Worm (Caenorhabditis elegans) whole organism, late embryonic: ENCODE data around the gene srsx-35.

Experiments used
- C38D4.7 ChIP-seq: fragments of 200-800 bp; sonication (Bioruptor generic); optimal IDR thresholded peaks from 2 replicates; lab custom pipeline; 2018; ENCODE audit warnings: mild to moderate bottlenecking, missing genetic modification characterization, moderate library complexity, missing compliant biosample characterization
- F13H6.1 ChIP-seq: sonication (generic microtip); optimal IDR thresholded peaks from 2 replicates; lab custom pipeline; 2016; ENCODE audit warnings: missing genetic modification characterization, missing compliant biosample characterization
- K02D7.2 ChIP-seq: sonication (generic microtip); optimal IDR thresholded peaks from 2 replicates; lab custom pipeline; 2017; ENCODE audit warnings: mild to moderate bottlenecking, missing genetic modification characterization, missing compliant biosample characterization
- T23F11.4 ChIP-seq: fragments of 200-800 bp; sonication (Bioruptor generic); optimal IDR thresholded peaks from 2 replicates; lab custom pipeline; 2018; ENCODE audit warnings: mild to moderate bottlenecking, missing genetic modification characterization, missing compliant biosample characterization
- ahr-1 ChIP-seq: sonication (generic microtip); optimal IDR thresholded peaks from 2 replicates; lab custom pipeline; 2016; ENCODE audit warnings: missing genetic modification characterization, missing compliant biosample characterization
- ama-1 ChIP-seq: fragments of 150-350 bp; optimal IDR thresholded peaks from 2 replicates; lab custom pipeline; 2014
- ceh-2 ChIP-seq: sonication (generic microtip); optimal IDR thresholded peaks from 2 replicates; lab custom pipeline; 2016; ENCODE audit warnings: missing genotype, missing genetic modification characterization, missing compliant biosample characterization
- ceh-22 ChIP-seq: sonication (generic microtip); optimal IDR thresholded peaks from 2 replicates; lab custom pipeline; 2017; ENCODE audit warnings: missing biosample characterization, missing genetic modification characterization
- ceh-24 ChIP-seq: sonication (generic microtip); optimal IDR thresholded peaks from 2 replicates; lab custom pipeline; 2016; ENCODE audit warnings: mild to moderate bottlenecking, missing genetic modification characterization, missing compliant biosample characterization
- ceh-34 ChIP-seq: sonication (generic microtip); optimal IDR thresholded peaks from 2 replicates; lab custom pipeline; 2016; ENCODE audit warnings: mild to moderate bottlenecking, missing genetic modification characterization, missing compliant biosample characterization
- ceh-48 ChIP-seq: sonication (generic microtip); optimal IDR thresholded peaks from 2 replicates; lab custom pipeline; 2016; ENCODE audit warnings: missing genetic modification characterization, inconsistent platforms, missing compliant biosample characterization
- ceh-6 ChIP-seq: fragments of 200-800 bp; sonication (Bioruptor generic); optimal IDR thresholded peaks from 2 replicates; lab custom pipeline; 2018; ENCODE audit warnings: mild to moderate bottlenecking, missing genetic modification characterization, missing compliant biosample characterization
- che-1 ChIP-seq: sonication (generic microtip); optimal IDR thresholded peaks from 2 replicates; lab custom pipeline; 2016; ENCODE audit warnings: mild to moderate bottlenecking, missing genetic modification characterization, missing compliant biosample characterization
- dmd-4 ChIP-seq: sonication (generic microtip); optimal IDR thresholded peaks from 2 replicates; lab custom pipeline; 2016; ENCODE audit warnings: borderline replicate concordance, missing genetic modification characterization, missing compliant biosample characterization
- elt-2 ChIP-seq: sonication (generic microtip); optimal IDR thresholded peaks from 2 replicates; lab custom pipeline; 2016; ENCODE audit warnings: missing genetic modification reagents, missing genetic modification characterization, missing compliant biosample characterization
- ets-4 ChIP-seq: sonication (generic microtip); optimal IDR thresholded peaks from 2 replicates; lab custom pipeline; 2016; ENCODE audit warnings: missing genetic modification characterization, missing compliant biosample characterization
- eyg-1 ChIP-seq: sonication (generic microtip); optimal IDR thresholded peaks from 2 replicates; lab custom pipeline; 2016; ENCODE audit warnings: missing genotype, missing genetic modification characterization, missing compliant biosample characterization
- fkh-10 ChIP-seq: fragments of 150-350 bp; optimal IDR thresholded peaks from 2 replicates; lab custom pipeline; 2014; ENCODE audit warnings: missing biosample characterization, missing genetic modification reagents, missing genetic modification characterization
- fkh-6 ChIP-seq: sonication (generic microtip); optimal IDR thresholded peaks from 2 replicates; lab custom pipeline; 2016; ENCODE audit warnings: missing genetic modification characterization, missing compliant biosample characterization
- gmeb-2 ChIP-seq: sonication (generic microtip); optimal IDR thresholded peaks from 2 replicates; lab custom pipeline; 2016; ENCODE audit warnings: missing genetic modification characterization, inconsistent platforms, missing compliant biosample characterization
- hlh-13 ChIP-seq: fragments of 200-800 bp; sonication (Bioruptor generic); optimal IDR thresholded peaks from 2 replicates; lab custom pipeline; 2018; ENCODE audit warnings: mild to moderate bottlenecking, missing genetic modification characterization, missing compliant biosample characterization
- hlh-15 ChIP-seq: sonication (generic microtip); optimal IDR thresholded peaks from 2 replicates; lab custom pipeline; 2016; ENCODE audit warnings: missing genetic modification characterization, missing compliant biosample characterization
- hlh-6 ChIP-seq: sonication (generic microtip); optimal IDR thresholded peaks from 2 replicates; lab custom pipeline; 2016; ENCODE audit warnings: missing genotype, missing genetic modification characterization, missing compliant biosample characterization
- lin-11 ChIP-seq: fragments of 200-800 bp; sonication (Bioruptor generic); optimal IDR thresholded peaks from 2 replicates; lab custom pipeline; 2018; ENCODE audit warnings: mild to moderate bottlenecking, missing genetic modification characterization, missing compliant biosample characterization
- madf-2 ChIP-seq: sonication (generic microtip); optimal IDR thresholded peaks from 2 replicates; lab custom pipeline; 2017; ENCODE audit warnings: missing genetic modification characterization, missing compliant biosample characterization
- mec-3 ChIP-seq: sonication (generic microtip); optimal IDR thresholded peaks from 2 replicates; lab custom pipeline; 2016; ENCODE audit warnings: borderline replicate concordance, missing genetic modification characterization, missing compliant biosample characterization
- nhr-232 ChIP-seq: sonication (generic microtip); optimal IDR thresholded peaks from 2 replicates; lab custom pipeline; 2016; ENCODE audit warnings: missing genetic modification characterization, missing compliant biosample characterization
- npax-4 ChIP-seq: sonication (generic microtip); optimal IDR thresholded peaks from 2 replicates; lab custom pipeline; 2016; ENCODE audit warnings: missing genetic modification characterization, missing compliant biosample characterization
- odd-2 ChIP-seq: sonication (generic microtip); optimal IDR thresholded peaks from 2 replicates; lab custom pipeline; 2017; ENCODE audit warnings: antibody characterized with exemption, mild to moderate bottlenecking, missing genetic modification characterization, missing compliant biosample characterization
- pag-3 ChIP-seq: sonication (generic microtip); optimal IDR thresholded peaks from 2 replicates; lab custom pipeline; 2016; ENCODE audit warnings: missing compliant biosample characterization, missing genetic modification characterization, borderline replicate concordance
- pat-9 ChIP-seq: fragments of 200-800 bp; sonication (Bioruptor generic); optimal IDR thresholded peaks from 2 replicates; lab custom pipeline; 2018; ENCODE audit warnings: mild to moderate bottlenecking, missing genetic modification characterization, moderate library complexity, missing compliant biosample characterization
- pha-4 ChIP-seq: fragments of 150-350 bp; optimal IDR thresholded peaks from 2 replicates; lab custom pipeline; 2018; ENCODE audit warnings: missing biosample characterization, missing genetic modification reagents, missing genetic modification characterization
- pros-1 ChIP-seq: fragments of 150-350 bp; optimal IDR thresholded peaks from 2 replicates; lab custom pipeline; 2014; ENCODE audit warnings: missing biosample characterization, missing genetic modification reagents, missing genetic modification characterization
- ref-2 ChIP-seq: sonication (generic microtip); optimal IDR thresholded peaks from 2 replicates; lab custom pipeline; 2016; ENCODE audit warnings: missing genetic modification characterization, missing compliant biosample characterization
- rnt-1 ChIP-seq: sonication (generic microtip); optimal IDR thresholded peaks from 2 replicates; lab custom pipeline; 2016; ENCODE audit warnings: missing genetic modification characterization, missing compliant biosample characterization
- sdc-2 ChIP-seq: sonication (generic microtip); optimal IDR thresholded peaks from 2 replicates; lab custom pipeline; 2016; ENCODE audit warnings: missing genotype, missing genetic modification characterization, missing compliant biosample characterization
- sox-4 ChIP-seq: sonication (generic microtip); optimal IDR thresholded peaks from 2 replicates; lab custom pipeline; 2017; ENCODE audit warnings: mild to moderate bottlenecking, missing genetic modification characterization, inconsistent platforms, missing compliant biosample characterization
- syd-9 ChIP-seq: sonication (generic microtip); optimal IDR thresholded peaks from 2 replicates; lab custom pipeline; 2016; ENCODE audit warnings: mild to moderate bottlenecking, missing genetic modification characterization, moderate library complexity, missing compliant biosample characterization
- ttx-3 ChIP-seq: sonication (generic microtip); optimal IDR thresholded peaks from 2 replicates; lab custom pipeline; 2016; ENCODE audit warnings: missing genetic modification reagents, missing genetic modification characterization, missing compliant biosample characterization
- unc-3 ChIP-seq, 2 experiments: fragments of 200-800 bp in 1 of 2; sonication (Bioruptor generic) in 1 of 2; sonication (generic microtip) in 1 of 2; conservative IDR thresholded peaks in 1 of 2; optimal IDR thresholded peaks in 1 of 2; 2 replicates each; pipeline versions ENCODE4 v1.3.6 to Lab custom; 2016 to 2022; ENCODE audit warnings: missing compliant biosample characterization in 2 of 2, missing genetic modification characterization in 2 of 2, missing genetic modification reagents in 1 of 2
- unc-42 ChIP-seq: sonication (generic microtip); optimal IDR thresholded peaks from 2 replicates; lab custom pipeline; 2016; ENCODE audit warnings: missing genotype, missing genetic modification characterization, missing compliant biosample characterization
- unc-55 ChIP-seq: sonication (generic microtip); optimal IDR thresholded peaks from 2 replicates; lab custom pipeline; 2017; ENCODE audit warnings: missing biosample characterization, missing genetic modification reagents, missing genetic modification characterization
- ztf-16 ChIP-seq: sonication (generic microtip); optimal IDR thresholded peaks from 2 replicates; lab custom pipeline; 2017; ENCODE audit warnings: missing genetic modification characterization, missing compliant biosample characterization

Gene srsx-35

DNA sequence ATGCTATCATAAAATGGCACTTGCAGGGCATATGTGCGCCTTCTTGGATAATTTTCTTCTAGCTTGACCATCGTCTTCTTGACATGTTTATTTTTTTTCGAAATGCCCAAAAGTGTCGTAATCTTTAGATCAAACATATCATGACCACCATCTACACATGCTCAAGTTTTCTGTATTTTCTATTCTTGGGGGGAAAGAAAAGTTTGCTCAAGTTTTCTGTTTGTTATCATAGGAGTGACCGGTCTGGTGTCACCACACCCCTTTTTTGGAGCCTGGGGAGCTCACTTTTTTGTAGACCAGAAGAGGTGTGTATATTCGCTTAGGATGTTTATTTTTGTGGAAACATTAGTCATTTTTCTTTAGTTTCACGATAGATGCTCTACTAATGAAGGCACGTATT, 4.2 kb downstream of the srsx-35 start, which contains the start of gene klf-2:
Gene klf-2, plus strand, starts transcription at position 301 of the 400 bp plus-strand sequence.
- TF ChIP-seq pag-3 (tag; lab: Kevin White, UChicago) (no peak), rnt-1 (tag; lab: Kevin White, UChicago) (no peak), syd-9 (no peak), lin-11 (no peak), hlh-6 (tag; lab: Kevin White, UChicago) (no peak), fkh-10 (no peak), K02D7.2 (tag; lab: Kevin White, UChicago) (no peak), che-1 (tag; lab: Kevin White, UChicago) (no peak), ttx-3 (tag; lab: Kevin White, UChicago) (no peak), sdc-2 (tag; lab: Kevin White, UChicago) (no peak), pros-1 (tag; lab: Kevin White, UChicago) (no peak), T23F11.4 (GFP tag; lab: Kevin White, UChicago) (no peak)

DNA sequence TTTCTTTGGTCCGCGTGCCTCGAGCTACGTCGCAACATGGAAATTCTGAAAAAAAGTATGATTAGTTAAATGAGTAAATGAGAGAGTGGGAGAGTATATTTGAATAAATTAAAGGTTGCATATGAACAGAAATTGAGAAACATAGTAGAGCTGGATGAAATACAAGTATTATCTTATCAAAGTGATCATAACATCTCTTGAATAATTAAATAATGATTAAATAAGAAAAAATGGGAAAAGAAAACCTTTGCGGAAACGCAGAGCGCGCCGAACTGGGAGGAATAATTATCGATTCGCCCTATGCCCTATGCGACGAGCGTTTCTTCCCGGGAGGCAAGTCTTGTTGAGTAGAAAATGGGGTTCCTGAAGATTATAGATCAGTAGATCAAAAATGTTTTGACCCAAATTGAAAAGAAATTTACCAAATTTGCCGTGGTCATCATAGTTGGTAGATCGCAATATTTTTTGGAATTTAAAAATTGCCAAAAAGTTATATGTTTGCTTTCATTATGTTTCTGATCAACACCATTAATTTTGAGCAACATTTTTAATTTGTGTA, 8.3 kb downstream of the srsx-35 start, which contains the start of gene F53F8.3:
Gene F53F8.3, minus strand, starts transcription at position 51 of the 559 bp plus-strand sequence.
- TF ChIP-seq lin-11: no peak
- no peak for TF ChIP-seq gmeb-2 (tag; lab: Kevin White, UChicago)
- TF ChIP-seq hlh-13 (GFP tag; lab: Kevin White, UChicago): no peak
- no peak for TF ChIP-seq dmd-4
- no peak for TF ChIP-seq pat-9
- no peak for TF ChIP-seq che-1 (tag; lab: Kevin White, UChicago)
- TF ChIP-seq pros-1 (tag; lab: Kevin White, UChicago): no peak

ce11 chrV:20691585-20691984, 10.4 kb downstream of the srsx-35 start, which contains the start of gene F53F8.4:
F53F8.4 (minus strand) TSS chrV:20691685.
- TF ChIP-seq hlh-15 (tag; lab: Kevin White, UChicago): no peak
- TF ChIP-seq npax-4 (tag; lab: Kevin White, UChicago): no peak
- TF ChIP-seq F13H6.1 (tag; lab: Kevin White, UChicago): no peak
- TF ChIP-seq K02D7.2 (tag; lab: Kevin White, UChicago): no peak
- no peak for TF ChIP-seq elt-2 (tag; lab: Kevin White, UChicago)

DNA sequence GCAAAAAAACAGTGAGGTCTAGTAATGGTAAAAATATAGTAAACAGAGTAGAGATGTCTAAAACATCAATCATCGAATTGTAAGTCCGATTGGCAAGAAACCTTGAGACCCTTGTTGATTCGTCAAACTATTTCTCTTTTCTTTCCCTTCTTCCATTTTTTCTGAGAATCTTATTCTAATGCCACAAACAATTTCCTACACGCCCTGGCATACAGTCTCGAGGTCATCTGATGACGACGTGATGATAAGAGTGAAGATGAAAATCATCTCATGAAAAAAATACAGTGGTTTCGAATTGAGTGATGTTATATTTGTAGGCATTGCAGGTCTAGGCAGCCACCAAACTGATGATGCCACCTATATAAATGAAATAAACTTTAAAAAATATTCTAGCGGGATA, 11.7 kb downstream of the srsx-35 start:
- TF ChIP-seq ztf-16 (tag; lab: Kevin White, UChicago) (no peak), pros-1 (tag; lab: Kevin White, UChicago) (no peak), sox-4 (tag; lab: Kevin White, UChicago) (no peak), fkh-6 (tag; lab: Kevin White, UChicago) (no peak)
- TF ChIP-seq, all 69 proteins: peak for 0

DNA sequence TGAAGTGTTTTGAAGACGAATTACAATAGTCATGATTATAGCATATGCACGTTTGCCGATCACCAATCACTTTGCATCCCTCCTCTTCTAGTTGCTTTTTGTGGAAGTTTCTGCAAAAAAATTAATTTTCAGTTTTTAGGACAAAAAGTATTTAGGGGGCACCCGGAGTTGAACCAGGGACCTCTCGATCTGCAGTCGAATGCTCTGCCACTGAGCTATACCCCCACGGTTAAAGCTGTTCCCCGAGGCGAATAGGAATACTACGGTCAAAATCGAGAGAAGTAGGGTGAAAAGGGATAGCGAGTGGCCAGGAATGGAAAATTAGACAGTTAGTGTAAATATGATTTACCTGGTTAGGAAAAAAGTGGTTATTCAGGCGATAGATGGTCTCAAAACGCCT, 12.7 kb downstream of the srsx-35 start:
- TF ChIP-seq unc-3 (GFP tag; conservative IDR thresholded peaks at IDR 0.05; lab: Robert Waterston, UW) (no peak), unc-3 (tag; optimal IDR thresholded peaks at IDR 0.05; lab: Kevin White, UChicago) (no peak), nhr-232 (tag; lab: Kevin White, UChicago) (peak; percentile 28), ceh-24 (tag; lab: Kevin White, UChicago) (no peak), ets-4 (tag; lab: Kevin White, UChicago) (no peak), npax-4 (tag; lab: Kevin White, UChicago) (peak; percentile 9), ama-1 (lab: Kevin White, UChicago) (no peak), ref-2 (tag; lab: Kevin White, UChicago) (peak; percentile 42), ceh-6 (GFP tag; lab: Kevin White, UChicago) (peak; percentile 64), ceh-2 (tag; lab: Kevin White, UChicago) (peak; percentile 18), hlh-13 (GFP tag; lab: Kevin White, UChicago) (no peak), fkh-6 (tag; lab: Kevin White, UChicago) (peak; percentile 5), ceh-22 (tag; lab: Kevin White, UChicago) (no peak), sox-4 (tag; lab: Kevin White, UChicago) (peak; percentile 38), syd-9 (peak; percentile 23), madf-2 (tag; lab: Kevin White, UChicago) (peak; percentile 29), ceh-48 (tag; lab: Kevin White, UChicago) (peak; percentile 15), unc-42 (tag; lab: Kevin White, UChicago) (no peak), unc-55 (no peak), C38D4.7 (GFP tag; lab: Kevin White, UChicago) (peak; percentile 58), odd-2 (no peak), ahr-1 (no peak), eyg-1 (tag; lab: Kevin White, UChicago) (no peak), ceh-34 (tag; lab: Kevin White, UChicago) (peak; percentile 14), mec-3 (tag; lab: Kevin White, UChicago) (peak; percentile 39), pha-4 (tag; lab: Kevin White, UChicago) (no peak)
